Fruit fly (Drosophila melanogaster): Measurements from ENCODE around the gene CG31697.

CG31697 gene

dm6 chr2L:19583926-19584392, 48.7 kb downstream of the CG31697 start, which contains the start of the genes PCNA2 and CG10366 (continued):
- TF ChIP-seq tx (GFP tag; optimal IDR thresholded peaks at IDR 0.05): peak; percentile 77
- peak; percentile 78 for TF ChIP-seq jumu (GFP tag; optimal IDR thresholded peaks at IDR 0.05)
- TF ChIP-seq CG18619 (GFP tag; optimal IDR thresholded peaks at IDR 0.05): peak; percentile 57
- TF ChIP-seq CG10274 (GFP tag; optimal IDR thresholded peaks at IDR 0.05): no peak
- peak; percentile 51 for TF ChIP-seq CG10979 (tag; optimal IDR thresholded peaks at IDR 0.05)
- TF ChIP-seq CG11560 (tag; IDR thresholded peaks at IDR 0.05): no peak
- no peak for TF ChIP-seq disco-r (GFP tag; optimal IDR thresholded peaks at IDR 0.05)
- TF ChIP-seq Oli (tag; optimal IDR thresholded peaks at IDR 0.05): peak; percentile 28
- TF ChIP-seq CG18476 (GFP tag; optimal IDR thresholded peaks at IDR 0.05): peak; percentile 54
- TF ChIP-seq Hmx (GFP tag; optimal IDR thresholded peaks at IDR 0.05): no peak
- TF ChIP-seq Rfx (GFP tag; IDR thresholded peaks at IDR 0.05): peak; percentile 79
- TF ChIP-seq salm (tag; optimal IDR thresholded peaks at IDR 0.05): no peak
- TF ChIP-seq slbo (GFP tag; IDR thresholded peaks at IDR 0.05): peak; percentile 77
- peak; percentile 50 to 61 for TF ChIP-seq chif (GFP tag; optimal IDR thresholded peaks at IDR 0.05)
- peak; percentile 54; the same call in 1 of the 2 replicates for TF ChIP-seq seq (GFP tag; IDR thresholded peaks at IDR 0.05)
- TF ChIP-seq Fer3 (tag; optimal IDR thresholded peaks at IDR 0.05): peak; percentile 63
- no peak for TF ChIP-seq ttk (GFP tag; IDR thresholded peaks at IDR 0.05)
- TF ChIP-seq CG13775 (GFP tag; optimal IDR thresholded peaks at IDR 0.05): peak; percentile 78
- TF ChIP-seq CG4424 (GFP tag; optimal IDR thresholded peaks at IDR 0.05): peak; percentile 50
- no peak for TF ChIP-seq Awh (GFP tag; IDR thresholded peaks at IDR 0.05)
- no peak for TF ChIP-seq MTF-1 (GFP tag; optimal IDR thresholded peaks at IDR 0.05; ENCODE audit: borderline replicate concordance)
- peak; percentile 67 for TF ChIP-seq CG9932 (GFP tag; IDR thresholded peaks at IDR 0.05)
- TF ChIP-seq croc (GFP tag; conservative IDR thresholded peaks at IDR 0.05): no peak
- peak; percentile 77 for TF ChIP-seq Hmr (GFP tag; optimal IDR thresholded peaks at IDR 0.05)
- TF ChIP-seq z (GFP tag; IDR thresholded peaks at IDR 0.05): no peak
- no peak for TF ChIP-seq Lpt (GFP tag; optimal IDR thresholded peaks at IDR 0.05)
- TF ChIP-seq bsh (GFP tag; optimal IDR thresholded peaks at IDR 0.05): peak in 1 of 2 experiments; percentile 60
- TF ChIP-seq schlank (tag; optimal IDR thresholded peaks at IDR 0.05): no peak
- no peak for TF ChIP-seq CG8765 (GFP tag; IDR thresholded peaks at IDR 0.05)
- TF ChIP-seq chinmo (GFP tag; IDR thresholded peaks at IDR 0.05; ENCODE audit: partially characterized antibody): 0 out of 4 replicates have a peak, but pooled peaks have one; percentile 51
- peak; percentile 48 for TF ChIP-seq CG5245 (GFP tag; optimal IDR thresholded peaks at IDR 0.05)
- TF ChIP-seq fu2 (GFP tag; optimal IDR thresholded peaks at IDR 0.05): peak; percentile 74
- no peak for TF ChIP-seq wek (GFP tag; optimal IDR thresholded peaks at IDR 0.05)
- peak; percentile 84 for TF ChIP-seq CoRest (tag; optimal IDR thresholded peaks at IDR 0.05)
- no peak for TF ChIP-seq yki (optimal IDR thresholded peaks at IDR 0.05)
- peak; percentile 65 for TF ChIP-seq grau (tag; optimal IDR thresholded peaks at IDR 0.05)
- peak; percentile 46 for TF ChIP-seq dmrt99B (tag; optimal IDR thresholded peaks at IDR 0.05)
- peak; percentile 84 for TF ChIP-seq CG9609 (GFP tag; optimal IDR thresholded peaks at IDR 0.05)
- TF ChIP-seq E2f1 (GFP tag; IDR thresholded peaks at IDR 0.05): no peak
- no peak for TF ChIP-seq fd102C (GFP tag; optimal IDR thresholded peaks at IDR 0.05)
- TF ChIP-seq Lim3 (GFP tag; IDR thresholded peaks at IDR 0.05): no peak
- peak; percentile 57 for TF ChIP-seq Atf-2 (GFP tag; optimal IDR thresholded peaks at IDR 0.05)
- TF ChIP-seq CG2120 (GFP tag; optimal IDR thresholded peaks at IDR 0.05): peak; percentile 82
- peak; percentile 27; the same call in 1 of the 2 replicates for TF ChIP-seq CG32772 (GFP tag; IDR thresholded peaks at IDR 0.05)
- no peak for TF ChIP-seq ranshi (GFP tag; IDR thresholded peaks at IDR 0.05)
- peak; percentile 51; the same call in 1 of the 2 replicates for TF ChIP-seq ara (GFP tag; IDR thresholded peaks at IDR 0.05)
- peak; percentile 54; the same call in 1 of the 2 replicates for TF ChIP-seq CG7372 (GFP tag; IDR thresholded peaks at IDR 0.05)
- TF ChIP-seq CG15514 (GFP tag; optimal IDR thresholded peaks at IDR 0.05): peak; percentile 100
- TF ChIP-seq tin (GFP tag; optimal IDR thresholded peaks at IDR 0.05): peak; percentile 71
- TF ChIP-seq CG6254 (GFP tag; optimal IDR thresholded peaks at IDR 0.05): peak; percentile 27
- TF ChIP-seq ase (GFP tag; IDR thresholded peaks at IDR 0.05): no peak
- no peak for TF ChIP-seq Ravus (GFP tag; IDR thresholded peaks at IDR 0.05)

Data from whole organism, embryonic.